Worm (Caenorhabditis elegans) whole organism, L4 larva: ENCODE measurements around the gene F56D6.21.

ENCODE experiments used
- F44E2.7 ChIP-seq: fragments of 200-800 bp; sonication (Bioruptor generic); IDR thresholded peaks from 2 replicates; pipeline ENCODE4 v2.1.2; 2022; ENCODE audit warnings: missing genetic modification characterization, missing compliant biosample characterization
- F49E8.2 ChIP-seq: sonication (generic microtip); optimal IDR thresholded peaks from 2 replicates; lab custom pipeline; 2016; ENCODE audit warnings: missing compliant biosample characterization, mild to moderate bottlenecking, missing genetic modification characterization, borderline replicate concordance
- R02D3.7 ChIP-seq: fragments of 150-350 bp; sonication (generic microtip); optimal IDR thresholded peaks from 3 replicates; lab custom pipeline; 2014; ENCODE audit warnings: missing biosample characterization, missing genetic modification characterization
- T20F7.1 ChIP-seq: fragments of 200-800 bp; sonication (Bioruptor generic); optimal IDR thresholded peaks from 2 replicates; lab custom pipeline; 2018; ENCODE audit warnings: mild to moderate bottlenecking, missing genetic modification characterization, missing compliant biosample characterization
- T26A8.4 ChIP-seq: fragments of 200-800 bp; sonication (Bioruptor generic); IDR thresholded peaks from 2 replicates; pipeline ENCODE4 v1.3.6; 2022; ENCODE audit warnings: missing genetic modification characterization, missing compliant biosample characterization
- Y5F2A.4 ChIP-seq: fragments of 200-800 bp; sonication (Bioruptor generic); optimal IDR thresholded peaks from 2 replicates; lab custom pipeline; 2018; ENCODE audit warnings: mild to moderate bottlenecking, missing genetic modification characterization, missing compliant biosample characterization
- Y75B8A.6 ChIP-seq: fragments of 200-800 bp; sonication (Bioruptor generic); IDR thresholded peaks from 2 replicates; pipeline ENCODE4 v1.3.6; 2022; ENCODE audit warnings: missing genetic modification reagents, missing genetic modification characterization, missing compliant biosample characterization
- ZK337.2 ChIP-seq: fragments of 200-800 bp; sonication (Bioruptor generic); IDR thresholded peaks from 2 replicates; pipeline ENCODE4 v1.3.6; 2022; ENCODE audit warnings: missing genetic modification reagents, missing genetic modification characterization, missing compliant biosample characterization
- aha-1 ChIP-seq: fragments of 150-350 bp; peaks from one replicate; lab custom pipeline; 2014; ENCODE audit warnings: missing biosample characterization, missing genetic modification characterization
- ceh-20 ChIP-seq: fragments of 200-800 bp; sonication (Bioruptor generic); IDR thresholded peaks from 2 replicates; pipeline ENCODE4 v1.3.6; 2022; ENCODE audit warnings: missing genetic modification reagents, missing genetic modification characterization, missing compliant biosample characterization
- ceh-82 ChIP-seq: sonication (generic microtip); optimal IDR thresholded peaks from 2 replicates; lab custom pipeline; 2017; ENCODE audit warnings: missing biosample characterization, missing genetic modification characterization
- ces-1 ChIP-seq: fragments of 150-350 bp; sonication (generic microtip); optimal IDR thresholded peaks from 4 replicates; lab custom pipeline; 2014; ENCODE audit warnings: missing biosample characterization, missing genetic modification reagents, missing genetic modification characterization
- cey-2 ChIP-seq: sonication (generic microtip); optimal IDR thresholded peaks from 3 replicates; lab custom pipeline; 2017; ENCODE audit warnings: missing genetic modification characterization, mild to moderate bottlenecking, missing compliant biosample characterization, antibody characterized with exemption, borderline replicate concordance; ENCODE audit not compliant: insufficient read depth
- ctbp-1 ChIP-seq: fragments of 200-800 bp; sonication (Bioruptor generic); IDR thresholded peaks from 2 replicates; pipeline ENCODE4 v1.3.6; 2022; ENCODE audit warnings: missing genetic modification reagents, missing genetic modification characterization, missing compliant biosample characterization
- daf-16 ChIP-seq, 3 experiments: sonication (generic microtip); optimal IDR thresholded peaks; 2 replicates each; lab custom pipeline; 2016 to 2017; ENCODE audit warnings: missing genetic modification characterization in 3 of 3, missing genetic modification reagents in 3 of 3, mild to moderate bottlenecking in 2 of 3, missing compliant biosample characterization in 2 of 3, missing biosample characterization in 1 of 3, moderate library complexity in 1 of 3
- dmd-6 ChIP-seq: fragments of 200-800 bp; sonication (Bioruptor generic); IDR thresholded peaks from 2 replicates; pipeline ENCODE4 v1.3.6; 2022; ENCODE audit warnings: missing genetic modification reagents, missing genetic modification characterization, missing compliant biosample characterization
- dmd-8 ChIP-seq: fragments of 200-800 bp; sonication (Bioruptor generic); IDR thresholded peaks from 2 replicates; pipeline ENCODE4 v1.3.6; 2022; ENCODE audit warnings: missing genetic modification characterization, missing compliant biosample characterization
- fkh-10 ChIP-seq: fragments of 150-350 bp; optimal IDR thresholded peaks from 2 replicates; lab custom pipeline; 2014; ENCODE audit warnings: missing biosample characterization, missing genetic modification reagents, missing genetic modification characterization
- fos-1 ChIP-seq: fragments of 150-350 bp; optimal IDR thresholded peaks from 2 replicates; lab custom pipeline; 2014; ENCODE audit warnings: missing biosample characterization, missing genetic modification characterization
- hif-1 ChIP-seq, 2 experiments: sonication (generic microtip); optimal IDR thresholded peaks; 2 replicates each; lab custom pipeline; 2016 to 2017; ENCODE audit warnings: missing compliant biosample characterization in 2 of 2, missing genetic modification characterization in 2 of 2, missing genetic modification reagents in 2 of 2, missing genotype in 2 of 2, mild to moderate bottlenecking in 1 of 2
- hlh-11 ChIP-seq: fragments of 200-800 bp; sonication (Bioruptor generic); optimal IDR thresholded peaks from 2 replicates; lab custom pipeline; 2018; ENCODE audit warnings: mild to moderate bottlenecking, missing genetic modification characterization, missing compliant biosample characterization
- hmg-1.1 ChIP-seq: fragments of 200-800 bp; sonication (Bioruptor generic); IDR thresholded peaks from 2 replicates; pipeline ENCODE4 v1.3.6; 2022; ENCODE audit warnings: missing genetic modification reagents, missing genetic modification characterization, missing compliant biosample characterization
- lin-1 ChIP-seq: fragments of 200-800 bp; sonication (Bioruptor generic); IDR thresholded peaks from 2 replicates; pipeline ENCODE4 v1.3.6; 2022; ENCODE audit warnings: missing genetic modification reagents, missing genetic modification characterization, missing compliant biosample characterization
- nhr-10 ChIP-seq: fragments of 150-350 bp; optimal IDR thresholded peaks from 2 replicates; lab custom pipeline; 2014; ENCODE audit warnings: missing biosample characterization, missing genetic modification characterization
- nhr-11 ChIP-seq: fragments of 150-350 bp; optimal IDR thresholded peaks from 2 replicates; lab custom pipeline; 2014; ENCODE audit warnings: missing biosample characterization, missing genetic modification characterization
- nhr-111 ChIP-seq: fragments of 200-800 bp; sonication (Bioruptor generic); optimal IDR thresholded peaks from 2 replicates; lab custom pipeline; 2018; ENCODE audit warnings: mild to moderate bottlenecking, missing genetic modification characterization, missing compliant biosample characterization
- nhr-28 ChIP-seq: fragments of 150-350 bp; optimal IDR thresholded peaks from 2 replicates; lab custom pipeline; 2014; ENCODE audit warnings: missing biosample characterization, missing genetic modification characterization
- nhr-48 ChIP-seq: sonication (generic microtip); optimal IDR thresholded peaks from 2 replicates; lab custom pipeline; 2016; ENCODE audit warnings: mild to moderate bottlenecking, missing genetic modification characterization, missing compliant biosample characterization
- nhr-6 ChIP-seq: fragments of 150-350 bp; optimal IDR thresholded peaks from 2 replicates; lab custom pipeline; 2014; ENCODE audit warnings: missing biosample characterization, missing genetic modification characterization
- php-3 ChIP-seq: fragments of 200-800 bp; sonication (Bioruptor generic); IDR thresholded peaks from 2 replicates; pipeline ENCODE4 v1.3.6; 2022; ENCODE audit warnings: missing genetic modification reagents, missing genetic modification characterization, missing compliant biosample characterization
- pqm-1 ChIP-seq: sonication (generic microtip); optimal IDR thresholded peaks from 2 replicates; lab custom pipeline; 2017; ENCODE audit warnings: missing biosample characterization, missing genetic modification characterization
- saeg-2 ChIP-seq: fragments of 200-800 bp; sonication (Bioruptor generic); IDR thresholded peaks from 2 replicates; pipeline ENCODE4 v1.3.6; 2022; ENCODE audit warnings: missing genetic modification reagents, missing genetic modification characterization, missing compliant biosample characterization
- set-16 ChIP-seq: fragments of 200-800 bp; sonication (Bioruptor generic); IDR thresholded peaks from 2 replicates; pipeline ENCODE4 v1.3.6; 2022; ENCODE audit warnings: missing genetic modification reagents, missing genetic modification characterization, missing compliant biosample characterization
- snpc-1.2 ChIP-seq: fragments of 200-800 bp; sonication (Bioruptor generic); IDR thresholded peaks from 2 replicates; pipeline ENCODE4 v1.3.6; 2022; ENCODE audit warnings: missing genetic modification reagents, missing genetic modification characterization, missing compliant biosample characterization
- snpc-4 ChIP-seq: fragments of 150-350 bp; optimal IDR thresholded peaks from 2 replicates; lab custom pipeline; 2014; ENCODE audit warnings: missing biosample characterization, missing genetic modification characterization
- spr-3 ChIP-seq: fragments of 200-800 bp; sonication (Bioruptor generic); optimal IDR thresholded peaks from 2 replicates; lab custom pipeline; 2018; ENCODE audit warnings: mild to moderate bottlenecking, missing genetic modification characterization, missing compliant biosample characterization
- tra-1 ChIP-seq: fragments of 200-800 bp; sonication (Bioruptor generic); IDR thresholded peaks from 2 replicates; pipeline ENCODE4 v1.3.6; 2022; ENCODE audit warnings: missing genetic modification reagents, missing genetic modification characterization, missing compliant biosample characterization
- unc-39 ChIP-seq: sonication (generic microtip); optimal IDR thresholded peaks from 2 replicates; lab custom pipeline; 2017; ENCODE audit warnings: missing biosample characterization, missing genetic modification characterization
- unc-62 ChIP-seq, 3 experiments: fragments of 150-350 bp in 1 of 3; sonication (generic microtip); optimal IDR thresholded peaks in 2 of 3; peaks in 1 of 3; 1 replicate in 1 of 3; 2 replicates in 2 of 3; lab custom pipeline; 2014 to 2017; ENCODE audit warnings: missing biosample characterization in 3 of 3, missing genetic modification characterization in 3 of 3, missing genetic modification reagents in 3 of 3, missing genotype in 1 of 3
- zag-1 ChIP-seq: fragments of 150-350 bp; optimal IDR thresholded peaks from 2 replicates; lab custom pipeline; 2014; ENCODE audit warnings: missing biosample characterization, missing genetic modification characterization
- ztf-7 ChIP-seq: fragments of 150-350 bp; optimal IDR thresholded peaks from 2 replicates; lab custom pipeline; 2014; ENCODE audit warnings: missing biosample characterization, missing genetic modification characterization

The F56D6.21 gene

ce11 chrIV:3876955-3877354, 27.8 kb upstream of the F56D6.21 start:
- TF ChIP-seq aha-1 (tag; lab: Kevin White, UChicago): peak; percentile 91
- TF ChIP-seq unc-62 (GFP tag; optimal IDR thresholded peaks at IDR 0.05 in 1 of 2; lab: Kevin White, UChicago): peak in 1 of 2 experiments; percentile 67
- no peak for TF ChIP-seq unc-62 (tag; optimal IDR thresholded peaks at IDR 0.05; lab: Kevin White, UChicago)
- no peak for TF ChIP-seq ztf-7 (tag; lab: Kevin White, UChicago)

- TF ChIP-seq dmd-6 (GFP tag; lab: Robert Waterston, UW) (peak; percentile 14; the same call in 1 of the 2 replicates), nhr-28 (tag; lab: Kevin White, UChicago) (peak; percentile 9), tra-1 (no peak), pqm-1 (tag; lab: Kevin White, UChicago) (peak; percentile 18), Y75B8A.6 (GFP tag; lab: Robert Waterston, UW) (no peak), T26A8.4 (GFP tag; lab: Robert Waterston, UW) (no peak), hlh-11 (tag; lab: Kevin White, UChicago) (peak; percentile 49), daf-16 (GFP tag; optimal IDR thresholded peaks at IDR 0.05; lab: Kevin White, UChicago) (no peak), daf-16 (tag; optimal IDR thresholded peaks at IDR 0.05; lab: Kevin White, UChicago) (peak; percentile 85), nhr-6 (no peak)
Observed at ce11 chrIV:3878283-3878938, 26.3 kb upstream of the F56D6.21 start, which contains the start of gene F37C4.6. Gene F37C4.6, minus strand, starts transcription at chrIV:3878333.

- TF ChIP-seq aha-1 (tag; lab: Kevin White, UChicago) (peak; percentile 32), F49E8.2 (no peak), fos-1 (tag; lab: Kevin White, UChicago) (no peak), zag-1 (tag; lab: Kevin White, UChicago) (no peak), spr-3 (GFP tag; lab: Kevin White, UChicago) (no peak)
Observed at ce11 chrIV:3881119-3881518, 23.6 kb upstream of the F56D6.21 start, which contains the start of the genes F37C4.8 and oac-23. Gene F37C4.8, minus strand, starts transcription at chrIV:3881219. Gene oac-23, plus strand, starts transcription at chrIV:3881441.

- TF ChIP-seq set-16: no peak
- no peak for TF ChIP-seq R02D3.7 (tag; lab: Kevin White, UChicago)
- no peak for TF ChIP-seq nhr-111 (GFP tag; lab: Kevin White, UChicago)
- TF ChIP-seq snpc-1.2: no peak
- TF ChIP-seq ctbp-1 (GFP tag; lab: Robert Waterston, UW): no peak
- no peak for TF ChIP-seq nhr-10 (tag; lab: Kevin White, UChicago)
- TF ChIP-seq Y75B8A.6 (GFP tag; lab: Robert Waterston, UW): no peak
- no peak for TF ChIP-seq nhr-11 (tag; lab: Kevin White, UChicago)
- no peak for TF ChIP-seq fkh-10 (GFP tag; lab: Kevin White, UChicago)
- TF ChIP-seq php-3 (GFP tag; lab: Robert Waterston, UW): no peak
- no peak for TF ChIP-seq ceh-20 (GFP tag; lab: Robert Waterston, UW)
- TF ChIP-seq snpc-4: no peak
- no peak for TF ChIP-seq F44E2.7
- TF ChIP-seq hmg-1.1 (GFP tag; lab: Robert Waterston, UW): no peak
- TF ChIP-seq nhr-48 (tag; lab: Kevin White, UChicago): no peak
- TF ChIP-seq spr-3 (GFP tag; lab: Kevin White, UChicago): no peak
- TF ChIP-seq cey-2 (tag; lab: Kevin White, UChicago): no peak
- TF ChIP-seq hlh-11 (tag; lab: Kevin White, UChicago): no peak
Observed at ce11 chrIV:3885369-3885768, 19.4 kb upstream of the F56D6.21 start, which contains the start of gene oac-22. Gene oac-22, plus strand, starts transcription at chrIV:3885669.

- no peak for TF ChIP-seq nhr-111 (GFP tag; lab: Kevin White, UChicago)
- no peak for TF ChIP-seq ZK337.2 (GFP tag; lab: Robert Waterston, UW)
- no peak for TF ChIP-seq unc-39 (tag; lab: Kevin White, UChicago)
- TF ChIP-seq lin-1 (GFP tag; lab: Robert Waterston, UW): no peak
- no peak for TF ChIP-seq fos-1 (tag; lab: Kevin White, UChicago)
- no peak for TF ChIP-seq dmd-8
- no peak for TF ChIP-seq ceh-82
- TF ChIP-seq saeg-2 (GFP tag; lab: Robert Waterston, UW): no peak
- no peak for TF ChIP-seq ces-1 (GFP tag; lab: Kevin White, UChicago)
- TF ChIP-seq hif-1 (tag; optimal IDR thresholded peaks at IDR 0.05; lab: Kevin White, UChicago): no peak
- TF ChIP-seq Y5F2A.4 (GFP tag; lab: Kevin White, UChicago): no peak
- no peak for TF ChIP-seq R02D3.7 (tag; lab: Kevin White, UChicago)
- no peak for TF ChIP-seq T20F7.1 (GFP tag; lab: Kevin White, UChicago)
Observed at ce11 chrIV:3888963-3889362, 15.8 kb upstream of the F56D6.21 start, which contains the start of gene oac-21. Gene oac-21, plus strand, starts transcription at chrIV:3889263.
